Fruit fly (Drosophila melanogaster): ENCODE measurements around the gene CG18170.
A peak's percentile ranks its signal among the peaks of the same experiment; 100 is the strongest.

CG18170 gene

dm6 chr3L:1558178-1558788 lies 44.5 kb upstream of the CG18170 start, which contains the start of the genes Pex10 and CG12099 (continued):
- TF ChIP-seq CG1233 (GFP tag; optimal IDR thresholded peaks at IDR 0.05), result peak; percentile 75
- TF ChIP-seq CG8765 (GFP tag; IDR thresholded peaks at IDR 0.05), result peak; percentile 87
- TF ChIP-seq NFAT (GFP tag; IDR thresholded peaks at IDR 0.05), result peak; percentile 93
- TF ChIP-seq her (GFP tag; optimal IDR thresholded peaks at IDR 0.05), result no peak
- TF ChIP-seq Deaf1 (tag; optimal IDR thresholded peaks at IDR 0.05), result no peak
- TF ChIP-seq sens-2 (GFP tag; IDR thresholded peaks at IDR 0.05), result peak; percentile 86
- TF ChIP-seq Gug (GFP tag; IDR thresholded peaks at IDR 0.05), result peak; percentile 89
- TF ChIP-seq CG5245 (GFP tag; optimal IDR thresholded peaks at IDR 0.05), result peak; percentile 56
- no peak for TF ChIP-seq z (GFP tag; IDR thresholded peaks at IDR 0.05)
- peak; percentile 68 for TF ChIP-seq Gsc (GFP tag; IDR thresholded peaks at IDR 0.05)
- TF ChIP-seq tio (GFP tag; optimal IDR thresholded peaks at IDR 0.05), result no peak
- peak; percentile 57 for TF ChIP-seq CG1024 (GFP tag; IDR thresholded peaks at IDR 0.05)
- TF ChIP-seq CG11456 (GFP tag; IDR thresholded peaks at IDR 0.05), result peak; percentile 93
- TF ChIP-seq CG14050 (GFP tag; IDR thresholded peaks at IDR 0.05), result peak; percentile 84
- peak; percentile 85 for TF ChIP-seq CG18262 (tag; optimal IDR thresholded peaks at IDR 0.05)
- TF ChIP-seq CG10431 (GFP tag; optimal IDR thresholded peaks at IDR 0.05), result no peak
- peak; percentile 84 for TF ChIP-seq CG16815 (GFP tag; optimal IDR thresholded peaks at IDR 0.05)
- TF ChIP-seq sc (optimal IDR thresholded peaks at IDR 0.05), result no peak
- TF ChIP-seq sc (GFP tag; optimal IDR thresholded peaks at IDR 0.05), result no peak
- peak; percentile 72 for TF ChIP-seq CrebB (tag; optimal IDR thresholded peaks at IDR 0.05)
- peak; percentile 59 for TF ChIP-seq CG33213 (GFP tag; optimal IDR thresholded peaks at IDR 0.05)
- TF ChIP-seq fd64A (GFP tag; optimal IDR thresholded peaks at IDR 0.05), result peak; percentile 41
- peak; percentile 41 for TF ChIP-seq kah (GFP tag; optimal IDR thresholded peaks at IDR 0.05)
- TF ChIP-seq phol (tag; optimal IDR thresholded peaks at IDR 0.05), result peak; percentile 100
- peak; percentile 67 for TF ChIP-seq cwo (GFP tag; optimal IDR thresholded peaks at IDR 0.05)
- peak; percentile 94 for TF ChIP-seq CG13775 (GFP tag; optimal IDR thresholded peaks at IDR 0.05)
- TF ChIP-seq CG11695 (GFP tag; IDR thresholded peaks at IDR 0.05), result peak; percentile 84
- no peak for TF ChIP-seq Sox100B (GFP tag; optimal IDR thresholded peaks at IDR 0.05)
- TF ChIP-seq CG1832 (GFP tag; optimal IDR thresholded peaks at IDR 0.05), result no peak
- no peak for TF ChIP-seq Neu2 (GFP tag; optimal IDR thresholded peaks at IDR 0.05; ENCODE audit: borderline replicate concordance)
- peak; percentile 84 for TF ChIP-seq CG15601 (tag; optimal IDR thresholded peaks at IDR 0.05)
- TF ChIP-seq CG31388 (GFP tag; optimal IDR thresholded peaks at IDR 0.05), result peak; percentile 64
- no peak for TF ChIP-seq bigmax (GFP tag; optimal IDR thresholded peaks at IDR 0.05)
- peak; percentile 70 for TF ChIP-seq ATbp (GFP tag; optimal IDR thresholded peaks at IDR 0.05)
- no peak for TF ChIP-seq zf30C (GFP tag; optimal IDR thresholded peaks at IDR 0.05)
- TF ChIP-seq Hr3 (GFP tag; optimal IDR thresholded peaks at IDR 0.05), result peak; percentile 92
- TF ChIP-seq CG10565 (GFP tag; optimal IDR thresholded peaks at IDR 0.05), result no peak
- peak; percentile 92 for TF ChIP-seq CG10543 (GFP tag; optimal IDR thresholded peaks at IDR 0.05)
- TF ChIP-seq insv (GFP tag; optimal IDR thresholded peaks at IDR 0.05), result peak in 1 of 2 experiments; percentile 69
- peak; percentile 91 for TF ChIP-seq CG11247 (GFP tag; IDR thresholded peaks at IDR 0.05)
- peak; percentile 87 for TF ChIP-seq CG14667 (GFP tag; IDR thresholded peaks at IDR 0.05)
- peak; percentile 92 for TF ChIP-seq CG13424 (tag; optimal IDR thresholded peaks at IDR 0.05)
- peak; percentile 91 for TF ChIP-seq CG6689 (GFP tag; IDR thresholded peaks at IDR 0.05)
- peak; percentile 94 for TF ChIP-seq CG9817 (tag; optimal IDR thresholded peaks at IDR 0.05)
- peak; percentile 89 for TF ChIP-seq Hmr (GFP tag; optimal IDR thresholded peaks at IDR 0.05)
- TF ChIP-seq H15 (GFP tag; IDR thresholded peaks at IDR 0.05), result peak; percentile 86; the same call in 2 of the 3 replicates
- TF ChIP-seq Eip74EF (GFP tag; optimal IDR thresholded peaks at IDR 0.05), result no peak
- no peak for TF ChIP-seq pan (optimal IDR thresholded peaks at IDR 0.05)
- peak in 1 of 2 experiments; percentile 89 for TF ChIP-seq pan (GFP tag; optimal IDR thresholded peaks at IDR 0.05 in 1 of 2, IDR thresholded peaks at IDR 0.05 in 1 of 2)
- TF ChIP-seq Dad (GFP tag; optimal IDR thresholded peaks at IDR 0.05), result peak; percentile 41

All from whole organism, embryonic.